Fruit fly (Drosophila melanogaster) whole organism, embryonic: ENCODE measurements around the gene dbe.

Experiments
- Ada2b ChIP-seq: fragments of 200-800 bp; sonication (Bioruptor generic); IDR thresholded peaks from 2 replicates; pipeline ENCODE4 v1.3.6; 2022; ENCODE audit warnings: missing biosample characterization, missing genetic modification characterization
- Aef1 ChIP-seq: fragments of 200-800 bp; sonication (Bioruptor generic); IDR thresholded peaks from 3 replicates; pipeline ENCODE4 v1.3.6; 2022; ENCODE audit warnings: missing biosample characterization, missing genetic modification characterization
- Antp ChIP-seq: fragments of 200-800 bp; sonication (Bioruptor generic); optimal IDR thresholded peaks from 3 replicates; lab custom pipeline; 2016; ENCODE audit warnings: missing biosample characterization, missing genetic modification characterization
- Atf-2 ChIP-seq: fragments of 200-800 bp; sonication (Bioruptor generic); optimal IDR thresholded peaks from 2 replicates; lab custom pipeline; 2016; ENCODE audit warnings: missing biosample characterization, missing genetic modification characterization
- C15 ChIP-seq: fragments of 200-800 bp; sonication (Bioruptor generic); IDR thresholded peaks from 3 replicates; pipeline ENCODE4 v1.3.6; 2022; ENCODE audit warnings: missing biosample characterization, missing genetic modification characterization
- CG10267 ChIP-seq: fragments of 200-800 bp; sonication (Bioruptor generic); optimal IDR thresholded peaks from 2 replicates; lab custom pipeline; 2018; ENCODE audit warnings: missing biosample characterization, mild to moderate bottlenecking, missing genetic modification characterization, moderate library complexity
- CG10274 ChIP-seq: fragments of 200-800 bp; sonication (Bioruptor generic); optimal IDR thresholded peaks from 3 replicates; lab custom pipeline; 2017; ENCODE audit warnings: missing biosample characterization, mild to moderate bottlenecking, missing genetic modification characterization
- CG10321 ChIP-seq: fragments of 200-800 bp; sonication (Bioruptor generic); IDR thresholded peaks from 2 replicates; pipeline ENCODE4 v1.3.6; 2022; ENCODE audit warnings: missing biosample characterization, missing genetic modification characterization
- CG11456 ChIP-seq: fragments of 200-800 bp; sonication (Bioruptor generic); IDR thresholded peaks from 3 replicates; pipeline ENCODE4 v1.3.6; 2022; ENCODE audit warnings: missing biosample characterization, missing genetic modification characterization
- CG14050 ChIP-seq: fragments of 200-800 bp; sonication (Bioruptor generic); IDR thresholded peaks from 3 replicates; pipeline ENCODE4 v1.3.6; 2022; ENCODE audit warnings: missing biosample characterization, missing genetic modification characterization
- CG14965 ChIP-seq: fragments of 200-800 bp; sonication (Bioruptor generic); optimal IDR thresholded peaks from 2 replicates; lab custom pipeline; 2016; ENCODE audit warnings: missing biosample characterization, missing genetic modification characterization, borderline replicate concordance
- CG15073 ChIP-seq: fragments of 200-800 bp; sonication (Bioruptor generic); optimal IDR thresholded peaks from 2 replicates; lab custom pipeline; 2016; ENCODE audit warnings: missing biosample characterization, missing genetic modification characterization
- CG1832 ChIP-seq: fragments of 200-800 bp; sonication (Bioruptor generic); optimal IDR thresholded peaks from 2 replicates; lab custom pipeline; 2017; ENCODE audit warnings: missing biosample characterization, mild to moderate bottlenecking, missing genetic modification characterization, inconsistent platforms
- CG2889 ChIP-seq: fragments of 200-800 bp; sonication (Bioruptor generic); IDR thresholded peaks from 3 replicates; pipeline ENCODE4 v1.3.6; 2022; ENCODE audit warnings: missing biosample characterization, missing genetic modification characterization
- CG30403 ChIP-seq: fragments of 200-800 bp; sonication (Bioruptor generic); optimal IDR thresholded peaks from 3 replicates; lab custom pipeline; 2016; ENCODE audit warnings: missing biosample characterization, missing genetic modification characterization
- CG6791 ChIP-seq: fragments of 200-800 bp; sonication (Bioruptor generic); IDR thresholded peaks from 3 replicates; pipeline ENCODE4 v1.3.6; 2022; ENCODE audit warnings: missing biosample characterization, missing genetic modification characterization; ENCODE audit not compliant: partially characterized antibody
- CG7372 ChIP-seq: fragments of 200-800 bp; sonication (Bioruptor generic); IDR thresholded peaks from 2 replicates; pipeline ENCODE4 v1.3.6; 2022; ENCODE audit warnings: missing biosample characterization, missing genetic modification characterization
- CG8765 ChIP-seq: fragments of 200-800 bp; sonication (Bioruptor generic); IDR thresholded peaks from 2 replicates; pipeline ENCODE4 v1.3.6; 2022; ENCODE audit warnings: missing biosample characterization, missing genetic modification characterization
- D ChIP-seq, 2 experiments: fragments of 200-800 bp in 1 of 2; fragments of >200 bp in 1 of 2; sonication (Bioruptor generic) in 1 of 2; optimal IDR thresholded peaks; 2 replicates in 1 of 2; 3 replicates in 1 of 2; lab custom pipeline; 2017; ENCODE audit warnings: mild to moderate bottlenecking in 1 of 2, missing biosample characterization in 1 of 2, missing genetic modification characterization in 1 of 2, missing genetic modification reagents in 1 of 2
- Dll ChIP-seq: fragments of 200-800 bp; sonication (Bioruptor generic); IDR thresholded peaks from 4 replicates; pipeline ENCODE4 v1.3.6; 2022; ENCODE audit warnings: missing biosample characterization, missing genetic modification characterization; ENCODE audit not compliant: partially characterized antibody
- Doc2 ChIP-seq: fragments of 200-800 bp; sonication (Bioruptor generic); IDR thresholded peaks from 2 replicates; pipeline ENCODE4 v1.3.6; 2022; ENCODE audit warnings: missing biosample characterization, missing genetic modification characterization
- HLH4C ChIP-seq: fragments of 200-800 bp; sonication (Bioruptor generic); IDR thresholded peaks from 3 replicates; pipeline ENCODE4 v1.3.6; 2022; ENCODE audit warnings: missing biosample characterization, missing genetic modification characterization; ENCODE audit not compliant: partially characterized antibody
- HmgZ ChIP-seq: fragments of 200-800 bp; sonication (Bioruptor generic); optimal IDR thresholded peaks from 2 replicates; lab custom pipeline; 2018; ENCODE audit warnings: missing biosample characterization, mild to moderate bottlenecking, missing genetic modification characterization
- Hr3 ChIP-seq: fragments of 200-800 bp; sonication (Bioruptor generic); optimal IDR thresholded peaks from 3 replicates; lab custom pipeline; 2016; ENCODE audit warnings: missing biosample characterization, missing genetic modification characterization
- Jarid2 ChIP-seq: fragments of 200-800 bp; sonication (Bioruptor generic); optimal IDR thresholded peaks from 3 replicates; lab custom pipeline; 2017; ENCODE audit warnings: mild to moderate bottlenecking, missing biosample characterization, missing genetic modification reagents, missing genetic modification characterization
- Lpt ChIP-seq: fragments of >200 bp; optimal IDR thresholded peaks from 2 replicates; lab custom pipeline; 2018; ENCODE audit warnings: missing biosample characterization, missing genetic modification characterization
- Mad ChIP-seq: fragments of 200-800 bp; sonication (Bioruptor generic); optimal IDR thresholded peaks from 2 replicates; lab custom pipeline; 2016; ENCODE audit warnings: missing biosample characterization, missing genetic modification characterization
- Oaz ChIP-seq: fragments of 200-800 bp; sonication (Bioruptor generic); IDR thresholded peaks from 2 replicates; pipeline ENCODE4 v1.3.6; 2022; ENCODE audit warnings: missing biosample characterization, missing genetic modification characterization
- Oli ChIP-seq: fragments of 200-800 bp; sonication (Bioruptor generic); optimal IDR thresholded peaks from 2 replicates; lab custom pipeline; 2018; ENCODE audit warnings: missing biosample characterization, mild to moderate bottlenecking, missing genetic modification characterization, moderate library complexity
- Optix ChIP-seq: fragments of 200-800 bp; sonication (Bioruptor generic); IDR thresholded peaks from 3 replicates; pipeline ENCODE4 v1.3.6; 2022; ENCODE audit warnings: missing biosample characterization, missing genetic modification characterization
- Pdp1 ChIP-seq, 2 experiments: fragments of 200-800 bp; sonication (Bioruptor generic); optimal IDR thresholded peaks; 3 replicates each; lab custom pipeline; 2016; ENCODE audit warnings: missing biosample characterization in 2 of 2, missing genetic modification characterization in 2 of 2, mild to moderate bottlenecking in 1 of 2, moderate library complexity in 1 of 2
- Ravus ChIP-seq: fragments of 200-800 bp; sonication (Bioruptor generic); IDR thresholded peaks from 2 replicates; pipeline ENCODE4 v1.3.6; 2022; ENCODE audit warnings: missing biosample characterization, missing genetic modification characterization
- TFAM ChIP-seq: fragments of 200-800 bp; sonication (Bioruptor generic); optimal IDR thresholded peaks from 2 replicates; lab custom pipeline; 2017; ENCODE audit warnings: missing biosample characterization, missing genetic modification characterization, inconsistent platforms
- al ChIP-seq: fragments of 200-800 bp; sonication (Bioruptor generic); IDR thresholded peaks from 2 replicates; pipeline ENCODE4 v1.3.6; 2022; ENCODE audit warnings: missing biosample characterization, missing genetic modification characterization
- ara ChIP-seq: fragments of 200-800 bp; sonication (Bioruptor generic); IDR thresholded peaks from 2 replicates; pipeline ENCODE4 v1.3.6; 2022; ENCODE audit warnings: missing biosample characterization, missing genetic modification characterization
- ato ChIP-seq: fragments of 200-800 bp; sonication (Bioruptor generic); IDR thresholded peaks from 2 replicates; pipeline ENCODE4 v1.3.6; 2022; ENCODE audit warnings: missing biosample characterization, missing genetic modification characterization; ENCODE audit not compliant: partially characterized antibody
- br ChIP-seq: fragments of >200 bp; optimal IDR thresholded peaks from 2 replicates; lab custom pipeline; 2017
- croc ChIP-seq: fragments of 200-800 bp; sonication (Bioruptor generic); conservative IDR thresholded peaks from 3 replicates; pipeline ENCODE4 v1.3.6; 2022; ENCODE audit warnings: missing biosample characterization, missing genetic modification characterization
- eyg ChIP-seq: fragments of 200-800 bp; sonication (Bioruptor generic); optimal IDR thresholded peaks from 3 replicates; lab custom pipeline; 2016; ENCODE audit warnings: missing biosample characterization, missing genetic modification characterization
- hbn ChIP-seq: fragments of 200-800 bp; sonication (Bioruptor generic); IDR thresholded peaks from 2 replicates; pipeline ENCODE4 v1.3.6; 2022; ENCODE audit warnings: missing biosample characterization, missing genetic modification characterization; ENCODE audit not compliant: partially characterized antibody
- ken ChIP-seq: fragments of 200-800 bp; sonication (Bioruptor generic); IDR thresholded peaks from 3 replicates; pipeline ENCODE4 v1.3.6; 2022; ENCODE audit warnings: missing biosample characterization, missing genetic modification characterization
- lab ChIP-seq: fragments of 200-800 bp; sonication (Bioruptor generic); optimal IDR thresholded peaks from 3 replicates; lab custom pipeline; 2017; ENCODE audit warnings: missing biosample characterization, missing genetic modification characterization, mild to moderate bottlenecking, moderate library complexity, missing genetic modification reagents
- oc ChIP-seq: fragments of 200-800 bp; sonication (Bioruptor generic); optimal IDR thresholded peaks from 2 replicates; lab custom pipeline; 2018; ENCODE audit warnings: missing biosample characterization, mild to moderate bottlenecking, missing genetic modification characterization, moderate library complexity
- pho ChIP-seq: fragments of 200-800 bp; sonication (Bioruptor generic); optimal IDR thresholded peaks from 2 replicates; lab custom pipeline; 2016; ENCODE audit warnings: missing biosample characterization, missing genetic modification characterization
- repo ChIP-seq: fragments of 200-800 bp; sonication (Bioruptor generic); optimal IDR thresholded peaks from 2 replicates; lab custom pipeline; 2016; ENCODE audit warnings: missing biosample characterization, missing genetic modification characterization
- tll ChIP-seq, 2 experiments: fragments of 200-800 bp in 1 of 2; fragments of >200 bp in 1 of 2; sonication (Bioruptor generic) in 1 of 2; optimal IDR thresholded peaks; 2 replicates each; lab custom pipeline; 2017 to 2019; ENCODE audit warnings: missing biosample characterization in 2 of 2, missing genetic modification characterization in 2 of 2, mild to moderate bottlenecking in 1 of 2, moderate library complexity in 1 of 2
- trem ChIP-seq: fragments of 200-800 bp; optimal IDR thresholded peaks from 3 replicates; lab custom pipeline; 2019; ENCODE audit warnings: missing biosample characterization, mild to moderate bottlenecking, missing genetic modification characterization, moderate library complexity
- tup ChIP-seq: fragments of 200-800 bp; sonication (Bioruptor generic); optimal IDR thresholded peaks from 2 replicates; lab custom pipeline; 2016; ENCODE audit warnings: missing biosample characterization, mild to moderate bottlenecking, missing genetic modification characterization, moderate library complexity
- unc-4 ChIP-seq: fragments of 200-800 bp; sonication (Bioruptor generic); IDR thresholded peaks from 2 replicates; pipeline ENCODE4 v1.3.6; 2022; ENCODE audit warnings: missing biosample characterization, missing genetic modification characterization; ENCODE audit not compliant: partially characterized antibody

dbe gene

DNA sequence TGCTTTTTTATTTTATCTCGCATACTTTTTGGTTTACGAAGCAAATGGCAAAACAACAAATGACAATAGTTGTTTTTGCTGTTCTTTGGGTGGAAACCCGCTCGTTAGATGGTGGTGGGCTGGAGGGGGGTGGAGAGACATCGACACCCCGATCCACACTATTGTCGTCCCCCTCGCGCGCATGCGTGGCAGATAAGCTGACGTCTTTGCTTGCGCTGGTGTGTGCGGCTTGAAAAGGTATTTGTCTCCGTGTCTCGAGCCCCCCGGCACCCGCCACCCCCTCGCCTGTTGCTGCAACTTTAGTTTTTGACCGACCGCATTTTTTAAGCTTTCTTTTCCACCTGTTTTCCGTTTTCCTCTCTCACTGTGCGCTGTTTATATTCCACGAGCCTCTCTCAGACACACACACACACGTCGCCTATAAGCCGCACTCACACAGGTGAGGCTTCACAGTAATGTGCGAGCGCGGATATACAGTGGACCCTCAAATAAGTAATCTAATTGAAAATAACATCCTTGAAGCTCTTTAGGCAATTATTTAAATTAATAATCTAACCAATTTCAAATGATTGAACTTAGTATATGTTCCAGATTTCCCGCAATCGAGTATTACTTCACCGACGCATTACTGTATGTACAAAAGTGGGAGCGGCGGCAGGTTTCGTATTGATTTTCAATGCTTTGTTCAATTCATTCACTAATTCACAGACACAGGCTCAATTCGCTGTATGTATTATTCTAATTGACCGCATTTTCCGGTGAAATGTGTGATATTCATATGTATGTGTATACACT is 2.5 kb downstream of the dbe start (continued):
- TF ChIP-seq CG14965 (GFP tag; lab: Kevin White, UChicago) (no peak), lab (GFP tag; lab: Kevin White, UChicago) (peak; percentile 95), CG30403 (GFP tag; lab: Kevin White, UChicago) (peak; percentile 94), Lpt (GFP tag; lab: Kevin White, UChicago) (no peak), D (optimal IDR thresholded peaks at IDR 0.05; lab: Kevin White, UChicago) (no peak), D (GFP tag; optimal IDR thresholded peaks at IDR 0.05; lab: Kevin White, UChicago) (peak; percentile 87), Antp (GFP tag; lab: Kevin White, UChicago) (peak; percentile 83), Optix (peak; percentile 89), unc-4 (GFP tag; lab: Robert Waterston, UW) (no peak), CG11456 (GFP tag; lab: Robert Waterston, UW) (peak; percentile 95), tll (GFP tag; optimal IDR thresholded peaks at IDR 0.05; lab: Kevin White, UChicago) (no peak), HLH4C (GFP tag; lab: Robert Waterston, UW) (no peak; the same call in 2 of the 3 replicates), CG2889 (GFP tag; lab: Robert Waterston, UW) (peak; percentile 91), al (GFP tag; lab: Robert Waterston, UW) (peak; percentile 92), CG6791 (no peak), Doc2 (GFP tag; lab: Robert Waterston, UW) (peak; percentile 80), CG14050 (GFP tag; lab: Robert Waterston, UW) (peak; percentile 94), CG10274 (GFP tag; lab: Kevin White, UChicago) (peak; percentile 72), Atf-2 (GFP tag; lab: Kevin White, UChicago) (peak; percentile 87), oc (tag; lab: Kevin White, UChicago) (peak; percentile 89), Ravus (GFP tag; lab: Robert Waterston, UW) (peak; percentile 89), croc (peak; percentile 85), ken (GFP tag; lab: Robert Waterston, UW) (peak; percentile 94), Dll (no peak), ara (peak; percentile 95), CG15073 (GFP tag; lab: Kevin White, UChicago) (peak; percentile 59), ato (GFP tag; lab: Robert Waterston, UW) (no peak), CG7372 (GFP tag; lab: Robert Waterston, UW) (peak; percentile 93), CG8765 (peak; percentile 91), Pdp1 (GFP tag; optimal IDR thresholded peaks at IDR 0.05; lab: Kevin White, UChicago) (peak; percentile 91 to 94), CG10267 (peak; percentile 82), CG10321 (GFP tag; lab: Robert Waterston, UW) (peak; percentile 95), HmgZ (tag; lab: Kevin White, UChicago) (peak; percentile 94), eyg (GFP tag; lab: Kevin White, UChicago) (peak; percentile 83), repo (GFP tag; lab: Kevin White, UChicago) (peak; percentile 82), pho (GFP tag; lab: Kevin White, UChicago) (peak; percentile 89), hbn (GFP tag; lab: Robert Waterston, UW) (no peak), Hr3 (GFP tag; lab: Kevin White, UChicago) (peak; percentile 85), Aef1 (peak; percentile 94), Oli (tag; lab: Kevin White, UChicago) (peak; percentile 94), Jarid2 (GFP tag; lab: Kevin White, UChicago) (peak; percentile 34), br (no peak), Oaz (GFP tag; lab: Robert Waterston, UW) (peak; percentile 93), tup (GFP tag; lab: Kevin White, UChicago) (peak; percentile 85), Mad (GFP tag; lab: Kevin White, UChicago) (peak; percentile 85), Ada2b (peak; percentile 93), CG1832 (GFP tag; lab: Kevin White, UChicago) (peak; percentile 81), trem (peak; percentile 62), TFAM (GFP tag; lab: Kevin White, UChicago) (peak; percentile 46), C15 (peak; percentile 88)
